Worm (Caenorhabditis elegans) whole organism, midembryonic: ENCODE data around the gene zig-13.

Experiments used
- cog-1 ChIP-seq: sonication (generic microtip); optimal IDR thresholded peaks from 2 replicates; lab custom pipeline; 2016; ENCODE audit warnings: missing genetic modification characterization, missing compliant biosample characterization
- flt-1 ChIP-seq: fragments of 200-800 bp; sonication (Bioruptor generic); IDR thresholded peaks from 2 replicates; pipeline ENCODE4 v1.3.6; 2022; ENCODE audit warnings: missing genetic modification characterization, missing compliant biosample characterization
- med-1 ChIP-seq: sonication (generic microtip); optimal IDR thresholded peaks from 2 replicates; lab custom pipeline; 2017; ENCODE audit warnings: missing genetic modification characterization, mild to moderate bottlenecking, missing compliant biosample characterization, antibody characterized with exemption, missing genetic modification reagents; ENCODE audit not compliant: insufficient read depth
- ref-1 ChIP-seq: fragments of 200-800 bp; sonication (Bioruptor generic); conservative IDR thresholded peaks from 2 replicates; pipeline ENCODE4 v1.3.6; 2022; ENCODE audit warnings: missing genetic modification reagents, missing genetic modification characterization, missing compliant biosample characterization
- ztf-23 ChIP-seq: fragments of 200-800 bp; sonication (Bioruptor generic); IDR thresholded peaks from 2 replicates; pipeline ENCODE4 v1.3.6; 2022; ENCODE audit warnings: missing genetic modification reagents, missing genetic modification characterization, missing compliant biosample characterization

DNA sequence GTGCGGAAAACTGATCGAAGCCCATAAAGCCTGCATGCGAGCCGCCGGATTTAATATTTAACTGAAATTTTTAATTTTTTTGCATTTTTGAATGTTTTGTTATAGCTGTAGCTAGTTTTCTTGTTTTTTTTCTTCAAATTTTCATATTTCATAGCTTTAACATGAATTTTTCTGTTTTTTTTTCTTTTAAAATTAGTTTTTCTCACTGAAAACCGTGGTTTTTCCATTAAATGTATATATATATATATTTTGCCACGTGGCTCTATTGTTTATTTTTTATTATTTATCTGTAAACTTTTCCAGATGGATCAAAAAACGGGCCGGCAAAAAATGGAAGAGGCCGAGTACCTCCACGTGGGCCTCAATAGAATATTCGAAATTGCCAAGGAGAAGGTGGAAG is 35.3 kb upstream of the zig-13 start, which contains the start of gene sec-20:
- no peak for TF ChIP-seq flt-1
- no peak for TF ChIP-seq ref-1
- TF ChIP-seq ztf-23 (GFP tag; lab: Robert Waterston, UW): no peak
- TF ChIP-seq cog-1 (tag; lab: Kevin White, UChicago): no peak
- TF ChIP-seq med-1 (GFP tag; lab: Kevin White, UChicago): no peak
